Worm (Caenorhabditis elegans) whole organism, L1 larva: ENCODE data around the gene ceh-34.
A peak's percentile ranks its signal among the peaks of the same experiment; 100 is the strongest.

Experiments used
- ama-1 ChIP-seq: fragments of 150-350 bp; optimal IDR thresholded peaks from 2 replicates; lab custom pipeline; 2014
- dpl-1 ChIP-seq, 3 experiments: fragments of 150-350 bp in 2 of 3; sonication (generic microtip) in 1 of 3; optimal IDR thresholded peaks; 2 replicates each; lab custom pipeline; 2014 to 2017; ENCODE audit warnings: missing biosample characterization in 3 of 3, missing genetic modification characterization in 3 of 3, missing genetic modification reagents in 3 of 3
- dsc-1 ChIP-seq: sonication (generic microtip); optimal IDR thresholded peaks from 2 replicates; lab custom pipeline; 2016; ENCODE audit warnings: mild to moderate bottlenecking, missing genetic modification characterization, missing compliant biosample characterization
- efl-3 ChIP-seq: fragments of 200-800 bp; sonication (Bioruptor generic); optimal IDR thresholded peaks from 2 replicates; lab custom pipeline; 2018; ENCODE audit warnings: mild to moderate bottlenecking, missing genetic modification characterization, missing compliant biosample characterization
- hpl-2 ChIP-seq: fragments of 150-350 bp; optimal IDR thresholded peaks from 2 replicates; lab custom pipeline; 2014; ENCODE audit warnings: missing biosample characterization, missing genetic modification reagents, missing genetic modification characterization
- lin-14 ChIP-seq: fragments of 200-800 bp; sonication (Bioruptor generic); optimal IDR thresholded peaks from 2 replicates; lab custom pipeline; 2018; ENCODE audit warnings: mild to moderate bottlenecking, missing genetic modification characterization, moderate library complexity, missing compliant biosample characterization
- lin-35 ChIP-seq, 2 experiments: fragments of 150-350 bp; optimal IDR thresholded peaks; 2 replicates each; lab custom pipeline; 2014; ENCODE audit warnings: missing biosample characterization in 2 of 2, missing genetic modification characterization in 2 of 2, missing genetic modification reagents in 2 of 2
- nhr-12 ChIP-seq: sonication (generic microtip); optimal IDR thresholded peaks from 2 replicates; lab custom pipeline; 2017; ENCODE audit warnings: missing biosample characterization, missing genetic modification characterization
- pqm-1 ChIP-seq: sonication (generic microtip); optimal IDR thresholded peaks from 3 replicates; lab custom pipeline; 2017; ENCODE audit warnings: missing biosample characterization, missing genetic modification characterization

ce11 chrV:5295940-5296339, 23.4 kb downstream of the ceh-34 start:
- TF ChIP-seq ama-1 (lab: Kevin White, UChicago) = no peak
- TF ChIP-seq hpl-2 (GFP tag; lab: Kevin White, UChicago) = no peak
- TF ChIP-seq pqm-1 = no peak
- TF ChIP-seq dpl-1 (GFP tag; optimal IDR thresholded peaks at IDR 0.05; lab: Kevin White, UChicago) = no peak
- TF ChIP-seq efl-3 (GFP tag; lab: Kevin White, UChicago) = no peak
- TF ChIP-seq lin-14 (GFP tag; lab: Kevin White, UChicago) = peak; percentile 81
- peak; percentile 94 for TF ChIP-seq dsc-1
- no peak for TF ChIP-seq nhr-12 (tag; lab: Kevin White, UChicago)
- TF ChIP-seq lin-35 (GFP tag; optimal IDR thresholded peaks at IDR 0.05; lab: Kevin White, UChicago) = no peak
